Fruit fly (Drosophila melanogaster) whole organism, embryonic: ENCODE results near the gene CG14882.

Experiments used
- Atf6 ChIP-seq: fragments of 200-800 bp; sonication (Bioruptor generic); IDR thresholded peaks from 2 replicates; pipeline ENCODE4 v1.3.6; 2022; ENCODE audit warnings: missing biosample characterization, missing genetic modification characterization
- BEAF-32 ChIP-seq: fragments of 200-800 bp; sonication (Bioruptor generic); optimal IDR thresholded peaks from 3 replicates; lab custom pipeline; 2017; ENCODE audit warnings: missing biosample characterization, missing genetic modification characterization, mild to moderate bottlenecking, moderate library complexity, missing genetic modification reagents
- CG10321 ChIP-seq: fragments of 200-800 bp; sonication (Bioruptor generic); IDR thresholded peaks from 2 replicates; pipeline ENCODE4 v1.3.6; 2022; ENCODE audit warnings: missing biosample characterization, missing genetic modification characterization
- CG10565 ChIP-seq: fragments of 200-800 bp; sonication (Bioruptor generic); optimal IDR thresholded peaks from 3 replicates; lab custom pipeline; 2016; ENCODE audit warnings: missing biosample characterization, mild to moderate bottlenecking, missing genetic modification characterization
- CG12299 ChIP-seq: fragments of 200-800 bp; sonication (Bioruptor generic); optimal IDR thresholded peaks from 2 replicates; lab custom pipeline; 2018; ENCODE audit warnings: missing biosample characterization, mild to moderate bottlenecking, missing genetic modification characterization
- CG12391 ChIP-seq: fragments of 200-800 bp; sonication (Bioruptor generic); optimal IDR thresholded peaks from 3 replicates; lab custom pipeline; 2018; ENCODE audit warnings: missing biosample characterization, mild to moderate bottlenecking, missing genetic modification characterization, moderate library complexity
- CG13624 ChIP-seq: fragments of 200-800 bp; sonication (Bioruptor generic); optimal IDR thresholded peaks from 2 replicates; lab custom pipeline; 2016; ENCODE audit warnings: missing biosample characterization, missing genetic modification characterization
- CG13894 ChIP-seq: fragments of 200-800 bp; sonication (Bioruptor generic); optimal IDR thresholded peaks from 3 replicates; lab custom pipeline; 2018; ENCODE audit warnings: missing biosample characterization, mild to moderate bottlenecking, missing genetic modification characterization, moderate library complexity
- CG15479 ChIP-seq: fragments of 200-800 bp; sonication (Bioruptor generic); optimal IDR thresholded peaks from 3 replicates; lab custom pipeline; 2019; ENCODE audit warnings: missing biosample characterization, mild to moderate bottlenecking, missing genetic modification characterization, moderate library complexity
- CG18599 ChIP-seq: fragments of 200-800 bp; sonication (Bioruptor generic); optimal IDR thresholded peaks from 3 replicates; lab custom pipeline; 2017; ENCODE audit warnings: missing biosample characterization, missing genetic modification characterization, mild to moderate bottlenecking, moderate library complexity, missing genetic modification reagents
- CG3407 ChIP-seq: fragments of 200-800 bp; sonication (Bioruptor generic); optimal IDR thresholded peaks from 2 replicates; lab custom pipeline; 2018; ENCODE audit warnings: missing biosample characterization, mild to moderate bottlenecking, missing genetic modification characterization
- CG4328 ChIP-seq: fragments of 200-800 bp; sonication (Bioruptor generic); optimal IDR thresholded peaks from 3 replicates; lab custom pipeline; 2017; ENCODE audit warnings: missing biosample characterization, missing genetic modification reagents, missing genetic modification characterization
- CG5245 ChIP-seq: fragments of 200-800 bp; sonication (Bioruptor generic); optimal IDR thresholded peaks from 3 replicates; lab custom pipeline; 2016; ENCODE audit warnings: missing biosample characterization, missing genetic modification characterization
- CG7556 ChIP-seq: fragments of 200-800 bp; sonication (Bioruptor generic); optimal IDR thresholded peaks from 2 replicates; lab custom pipeline; 2017; ENCODE audit warnings: missing biosample characterization, mild to moderate bottlenecking, missing genetic modification characterization
- CG8281 ChIP-seq: fragments of 200-800 bp; sonication (Bioruptor generic); optimal IDR thresholded peaks from 2 replicates; lab custom pipeline; 2018; ENCODE audit warnings: missing biosample characterization, mild to moderate bottlenecking, missing genetic modification characterization, moderate library complexity
- CG8388 ChIP-seq: fragments of 200-800 bp; sonication (Bioruptor generic); optimal IDR thresholded peaks from 2 replicates; lab custom pipeline; 2019; ENCODE audit warnings: missing biosample characterization, mild to moderate bottlenecking, missing genetic modification characterization, moderate library complexity
- CG9215 ChIP-seq: fragments of 200-800 bp; sonication (Bioruptor generic); IDR thresholded peaks from 2 replicates; pipeline ENCODE4 v1.3.6; 2022; ENCODE audit warnings: missing biosample characterization, missing genetic modification characterization
- CG9817 ChIP-seq: fragments of 200-800 bp; sonication (Bioruptor generic); optimal IDR thresholded peaks from 2 replicates; lab custom pipeline; 2018; ENCODE audit warnings: missing biosample characterization, mild to moderate bottlenecking, missing genetic modification characterization, moderate library complexity
- CG9932 ChIP-seq: fragments of 200-800 bp; sonication (Bioruptor generic); IDR thresholded peaks from 2 replicates; pipeline ENCODE4 v1.3.6; 2022; ENCODE audit warnings: missing biosample characterization, missing genetic modification characterization
- CrebB ChIP-seq: fragments of 200-800 bp; sonication (Bioruptor generic); optimal IDR thresholded peaks from 3 replicates; lab custom pipeline; 2018; ENCODE audit warnings: missing biosample characterization, mild to moderate bottlenecking, missing genetic modification characterization
- Dbx ChIP-seq: fragments of 200-800 bp; sonication (Bioruptor generic); IDR thresholded peaks from 3 replicates; pipeline ENCODE4 v1.3.6; 2022; ENCODE audit warnings: missing biosample characterization, missing genetic modification characterization
- Fer2 ChIP-seq: fragments of 200-800 bp; sonication (Bioruptor generic); optimal IDR thresholded peaks from 2 replicates; lab custom pipeline; 2018; ENCODE audit warnings: missing biosample characterization, mild to moderate bottlenecking, missing genetic modification characterization, moderate library complexity
- Kr ChIP-seq: fragments of 200-800 bp; sonication (Bioruptor generic); optimal IDR thresholded peaks from 2 replicates; lab custom pipeline; 2017; ENCODE audit warnings: missing biosample characterization, mild to moderate bottlenecking, missing genetic modification characterization
- MBD-R2 ChIP-seq: fragments of 200-800 bp; sonication (Bioruptor generic); IDR thresholded peaks from 2 replicates; pipeline ENCODE4 v1.3.6; 2022; ENCODE audit warnings: missing biosample characterization, missing genetic modification characterization
- Pdp1 ChIP-seq, 2 experiments: fragments of 200-800 bp; sonication (Bioruptor generic); optimal IDR thresholded peaks; 3 replicates each; lab custom pipeline; 2016; ENCODE audit warnings: missing biosample characterization in 2 of 2, missing genetic modification characterization in 2 of 2, mild to moderate bottlenecking in 1 of 2, moderate library complexity in 1 of 2
- Sox100B ChIP-seq: fragments of 200-800 bp; sonication (Bioruptor generic); optimal IDR thresholded peaks from 3 replicates; lab custom pipeline; 2018; ENCODE audit warnings: missing biosample characterization, mild to moderate bottlenecking, missing genetic modification characterization
- Taf1 ChIP-seq: fragments of 200-800 bp; sonication (Bioruptor generic); IDR thresholded peaks from 2 replicates; pipeline ENCODE4 v1.3.6; 2022; ENCODE audit warnings: missing biosample characterization, missing genetic modification characterization
- ap ChIP-seq: fragments of 200-800 bp; sonication (Bioruptor generic); IDR thresholded peaks from 2 replicates; pipeline ENCODE4 v1.3.6; 2022; ENCODE audit warnings: missing biosample characterization, missing genetic modification characterization
- cas ChIP-seq: fragments of 200-800 bp; sonication (Bioruptor generic); IDR thresholded peaks from 2 replicates; pipeline ENCODE4 v1.3.6; 2022; ENCODE audit warnings: missing biosample characterization, missing genetic modification characterization
- chm ChIP-seq: fragments of 200-800 bp; sonication (Bioruptor generic); IDR thresholded peaks from 2 replicates; pipeline ENCODE4 v1.3.6; 2022; ENCODE audit warnings: missing biosample characterization, missing genetic modification characterization
- crc ChIP-seq: fragments of 200-800 bp; sonication (Bioruptor generic); optimal IDR thresholded peaks from 2 replicates; lab custom pipeline; 2016; ENCODE audit warnings: missing biosample characterization, missing genetic modification characterization
- ems ChIP-seq: fragments of 200-800 bp; sonication (Bioruptor generic); optimal IDR thresholded peaks from 3 replicates; lab custom pipeline; 2016; ENCODE audit warnings: missing biosample characterization, missing genetic modification characterization
- esg ChIP-seq: fragments of 200-800 bp; sonication (Bioruptor generic); conservative IDR thresholded peaks from 2 replicates; pipeline ENCODE4 v1.3.6; 2022; ENCODE audit warnings: missing biosample characterization, missing genetic modification characterization
- eve ChIP-seq, 2 experiments: fragments of >200 bp; optimal IDR thresholded peaks; 2 replicates each; lab custom pipeline; 2017; ENCODE audit warnings: missing biosample characterization in 2 of 2, missing genetic modification characterization in 2 of 2
- hb ChIP-seq: fragments of 200-800 bp; sonication (Bioruptor generic); IDR thresholded peaks from 3 replicates; pipeline ENCODE4 v1.3.6; 2022; ENCODE audit warnings: missing biosample characterization, missing genetic modification characterization; ENCODE audit not compliant: partially characterized antibody
- hbn ChIP-seq: fragments of 200-800 bp; sonication (Bioruptor generic); IDR thresholded peaks from 2 replicates; pipeline ENCODE4 v1.3.6; 2022; ENCODE audit warnings: missing biosample characterization, missing genetic modification characterization; ENCODE audit not compliant: partially characterized antibody
- inv ChIP-seq: fragments of 200-800 bp; sonication (Bioruptor generic); IDR thresholded peaks from 2 replicates; pipeline ENCODE4 v1.3.6; 2022; ENCODE audit warnings: missing biosample characterization, missing genetic modification characterization; ENCODE audit not compliant: partially characterized antibody
- lab ChIP-seq: fragments of 200-800 bp; sonication (Bioruptor generic); optimal IDR thresholded peaks from 3 replicates; lab custom pipeline; 2017; ENCODE audit warnings: missing biosample characterization, missing genetic modification characterization, mild to moderate bottlenecking, moderate library complexity, missing genetic modification reagents
- lmd ChIP-seq: fragments of 200-800 bp; sonication (Bioruptor generic); IDR thresholded peaks from 2 replicates; pipeline ENCODE4 v1.3.6; 2022; ENCODE audit warnings: missing biosample characterization, missing genetic modification characterization
- luna ChIP-seq: fragments of 200-800 bp; sonication (Bioruptor generic); optimal IDR thresholded peaks from 2 replicates; lab custom pipeline; 2016; ENCODE audit warnings: missing biosample characterization, missing genetic modification characterization
- mam ChIP-seq: fragments of 200-800 bp; sonication (Bioruptor generic); optimal IDR thresholded peaks from 3 replicates; lab custom pipeline; 2016; ENCODE audit warnings: missing biosample characterization, missing genetic modification characterization
- p53 ChIP-seq: fragments of 200-800 bp; sonication (Bioruptor generic); optimal IDR thresholded peaks from 2 replicates; lab custom pipeline; 2016; ENCODE audit warnings: missing biosample characterization, missing genetic modification characterization
- phol ChIP-seq: fragments of 200-800 bp; sonication (Bioruptor generic); optimal IDR thresholded peaks from 3 replicates; lab custom pipeline; 2018; ENCODE audit warnings: missing biosample characterization, mild to moderate bottlenecking, missing genetic modification characterization, moderate library complexity
- psq ChIP-seq: fragments of 200-800 bp; sonication (Bioruptor generic); optimal IDR thresholded peaks from 2 replicates; lab custom pipeline; 2017; ENCODE audit warnings: missing biosample characterization, missing genetic modification characterization
- pzg ChIP-seq: fragments of 200-800 bp; sonication (Bioruptor generic); optimal IDR thresholded peaks from 3 replicates; lab custom pipeline; 2018; ENCODE audit warnings: missing biosample characterization, mild to moderate bottlenecking, missing genetic modification characterization, moderate library complexity
- slbo ChIP-seq: fragments of 200-800 bp; sonication (Bioruptor generic); IDR thresholded peaks from 2 replicates; pipeline ENCODE4 v1.3.6; 2022; ENCODE audit warnings: missing biosample characterization, missing genetic modification characterization
- ssp ChIP-seq: fragments of 200-800 bp; sonication (Bioruptor generic); IDR thresholded peaks from 2 replicates; pipeline ENCODE4 v1.3.6; 2022; ENCODE audit warnings: missing biosample characterization, missing genetic modification characterization
- tup ChIP-seq: fragments of 200-800 bp; sonication (Bioruptor generic); optimal IDR thresholded peaks from 2 replicates; lab custom pipeline; 2016; ENCODE audit warnings: missing biosample characterization, mild to moderate bottlenecking, missing genetic modification characterization, moderate library complexity

CG14882 gene

DNA sequence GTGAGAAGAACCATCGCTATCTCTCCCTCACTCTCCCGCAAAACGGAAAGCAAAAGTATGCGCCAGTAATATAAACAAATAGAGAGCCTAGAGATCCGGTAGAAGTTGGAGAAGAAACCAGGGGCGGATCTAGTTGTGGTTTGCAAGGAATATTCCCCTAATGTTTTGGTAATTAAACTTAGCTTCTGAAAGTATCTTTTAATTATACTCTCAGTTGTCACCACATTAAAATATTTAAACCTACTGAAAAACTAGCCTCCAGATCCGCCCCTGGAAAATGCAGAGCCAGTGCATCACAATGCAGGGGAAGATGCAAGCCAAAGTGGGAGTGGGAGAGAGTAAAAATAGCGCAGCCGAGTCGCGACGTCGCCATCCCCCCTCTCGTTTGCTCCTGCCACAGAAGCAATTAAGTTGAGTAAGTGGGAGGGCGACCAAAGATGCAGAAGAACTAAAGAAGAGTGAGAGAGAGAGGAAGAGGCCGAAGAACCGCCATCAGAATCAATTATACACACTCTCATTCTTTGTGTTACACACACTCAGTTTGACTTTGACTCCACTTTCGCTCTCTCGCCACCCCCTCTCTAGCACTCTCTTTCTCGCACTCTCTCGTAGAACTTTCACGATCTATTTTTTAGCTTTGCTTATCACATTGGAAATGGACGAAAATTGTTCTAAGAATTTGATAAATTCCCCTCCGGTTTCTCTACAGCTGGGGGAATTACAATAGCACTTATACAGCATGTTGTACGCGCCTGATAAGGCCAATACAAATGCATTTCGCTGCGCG, 6.4 kb downstream of the CG14882 start (continued):
- peak; percentile 91 to 95 for TF ChIP-seq Pdp1 (GFP tag; optimal IDR thresholded peaks at IDR 0.05; lab: Kevin White, UChicago)
- TF ChIP-seq Dbx (GFP tag; lab: Robert Waterston, UW) = peak; percentile 64; the same call in 2 of the 3 replicates
- TF ChIP-seq ems (GFP tag; lab: Kevin White, UChicago) = peak; percentile 93
- TF ChIP-seq CG9215 (GFP tag; lab: Robert Waterston, UW) = peak; percentile 87
- TF ChIP-seq crc (GFP tag; lab: Kevin White, UChicago) = peak; percentile 84
- peak; percentile 52 for TF ChIP-seq MBD-R2 (GFP tag; lab: Robert Waterston, UW)
- TF ChIP-seq slbo = peak; percentile 93
- TF ChIP-seq CG8281 (tag; lab: Kevin White, UChicago) = peak; percentile 82
- peak; percentile 92 for TF ChIP-seq CG7556 (GFP tag; lab: Kevin White, UChicago)
- peak; percentile 93 for TF ChIP-seq CG13624 (GFP tag; lab: Kevin White, UChicago)
- TF ChIP-seq CG5245 (GFP tag; lab: Kevin White, UChicago) = peak; percentile 96
- peak; percentile 83 for TF ChIP-seq CG18599 (GFP tag; lab: Kevin White, UChicago)
- TF ChIP-seq CG10565 (GFP tag; lab: Kevin White, UChicago) = peak; percentile 74
- peak; percentile 74 for TF ChIP-seq Taf1 (GFP tag; lab: Robert Waterston, UW)
- TF ChIP-seq eve (GFP tag; optimal IDR thresholded peaks at IDR 0.05; lab: Kevin White, UChicago) = no peak
- peak; percentile 92 for TF ChIP-seq CG12391 (tag; lab: Kevin White, UChicago)
- peak; percentile 91 for TF ChIP-seq CG8388 (GFP tag; lab: Kevin White, UChicago)
- TF ChIP-seq CG9932 (GFP tag; lab: Robert Waterston, UW) = peak; percentile 78
- peak; percentile 90 for TF ChIP-seq ap (GFP tag; lab: Robert Waterston, UW)
- peak; percentile 3 for TF ChIP-seq CG15479 (GFP tag; lab: Kevin White, UChicago)
- peak; percentile 91 for TF ChIP-seq esg (GFP tag; lab: Robert Waterston, UW)
- TF ChIP-seq lmd (GFP tag; lab: Robert Waterston, UW) = peak; percentile 96
- peak; percentile 34; the same call in 1 of the 2 replicates for TF ChIP-seq CG10321
- TF ChIP-seq ssp = peak; percentile 86
- TF ChIP-seq lab = peak; percentile 85
- TF ChIP-seq CG3407 (GFP tag; lab: Kevin White, UChicago) = peak; percentile 92
- no peak for TF ChIP-seq BEAF-32 (GFP tag; lab: Kevin White, UChicago)
- TF ChIP-seq CG13894 (tag; lab: Kevin White, UChicago) = peak; percentile 21
- no peak for TF ChIP-seq luna (GFP tag; lab: Kevin White, UChicago)
- peak; percentile 75 for TF ChIP-seq cas (GFP tag; lab: Robert Waterston, UW)
- TF ChIP-seq Fer2 = peak; percentile 86
- peak; percentile 71 for TF ChIP-seq Kr (GFP tag; lab: Kevin White, UChicago)
- peak; percentile 65; the same call in 1 of the 2 replicates for TF ChIP-seq inv (GFP tag; lab: Robert Waterston, UW)
- TF ChIP-seq CG9817 (tag; lab: Kevin White, UChicago) = peak; percentile 95
- TF ChIP-seq tup (GFP tag; lab: Kevin White, UChicago) = peak; percentile 84
- peak; percentile 72 for TF ChIP-seq Atf6 (GFP tag; lab: Robert Waterston, UW)
- TF ChIP-seq CrebB (tag; lab: Kevin White, UChicago) = peak; percentile 77
- TF ChIP-seq Sox100B (GFP tag; lab: Kevin White, UChicago) = peak; percentile 88
- TF ChIP-seq chm (GFP tag; lab: Robert Waterston, UW) = peak; percentile 97
- peak; percentile 82 for TF ChIP-seq p53 (GFP tag; lab: Kevin White, UChicago)
- TF ChIP-seq pzg (GFP tag; lab: Kevin White, UChicago) = no peak
- peak; percentile 90 for TF ChIP-seq mam
- TF ChIP-seq hb (GFP tag; lab: Robert Waterston, UW) = peak; percentile 63; the same call in 2 of the 3 replicates
- TF ChIP-seq hbn = no peak
- peak; percentile 86 for TF ChIP-seq CG4328 (GFP tag; lab: Kevin White, UChicago)
- TF ChIP-seq CG12299 (tag; lab: Kevin White, UChicago) = peak; percentile 83
- TF ChIP-seq psq (GFP tag; lab: Kevin White, UChicago) = peak; percentile 75
- peak; percentile 96 for TF ChIP-seq phol (tag; lab: Kevin White, UChicago)
